Worm (Caenorhabditis elegans) whole organism, L2 larva: ENCODE data around the gene stn-2.

ENCODE experiments used
- F13H6.1 ChIP-seq: sonication (generic microtip); optimal IDR thresholded peaks from 2 replicates; lab custom pipeline; 2016; ENCODE audit warnings: missing genetic modification characterization, missing compliant biosample characterization
- alr-1 ChIP-seq: fragments of 150-350 bp; optimal IDR thresholded peaks from 2 replicates; lab custom pipeline; 2014; ENCODE audit warnings: missing biosample characterization, missing genetic modification characterization
- egl-27 ChIP-seq: sonication (generic microtip); optimal IDR thresholded peaks from 3 replicates; lab custom pipeline; 2017; ENCODE audit warnings: missing biosample characterization, missing genetic modification reagents, missing genetic modification characterization
- elt-1 ChIP-seq: fragments of 150-350 bp; optimal IDR thresholded peaks from 2 replicates; lab custom pipeline; 2014; ENCODE audit warnings: missing biosample characterization, missing genetic modification characterization
- lin-13 ChIP-seq: fragments of 150-350 bp; optimal IDR thresholded peaks from 2 replicates; lab custom pipeline; 2014; ENCODE audit warnings: missing biosample characterization, missing genetic modification reagents, missing genetic modification characterization
- lsy-2 ChIP-seq, 2 experiments: fragments of 150-350 bp in 1 of 2; sonication (generic microtip) in 1 of 2; optimal IDR thresholded peaks; 2 replicates each; lab custom pipeline; 2014 to 2017; ENCODE audit warnings: missing biosample characterization in 2 of 2, missing genetic modification characterization in 2 of 2
- nhr-129 ChIP-seq: fragments of 150-350 bp; optimal IDR thresholded peaks from 2 replicates; lab custom pipeline; 2014; ENCODE audit warnings: missing biosample characterization, missing genetic modification characterization
- nhr-77 ChIP-seq: fragments of 150-350 bp; optimal IDR thresholded peaks from 2 replicates; lab custom pipeline; 2014; ENCODE audit warnings: missing biosample characterization, missing genetic modification characterization
- unc-62 ChIP-seq: fragments of 150-350 bp; optimal IDR thresholded peaks from 2 replicates; lab custom pipeline; 2014; ENCODE audit warnings: missing biosample characterization, missing genetic modification reagents, missing genetic modification characterization
- zag-1 ChIP-seq: fragments of 150-350 bp; optimal IDR thresholded peaks from 2 replicates; lab custom pipeline; 2014; ENCODE audit warnings: missing biosample characterization, missing genetic modification characterization
- ztf-11 ChIP-seq: sonication (generic microtip); optimal IDR thresholded peaks from 2 replicates; lab custom pipeline; 2017; ENCODE audit warnings: missing biosample characterization, missing genetic modification characterization

DNA sequence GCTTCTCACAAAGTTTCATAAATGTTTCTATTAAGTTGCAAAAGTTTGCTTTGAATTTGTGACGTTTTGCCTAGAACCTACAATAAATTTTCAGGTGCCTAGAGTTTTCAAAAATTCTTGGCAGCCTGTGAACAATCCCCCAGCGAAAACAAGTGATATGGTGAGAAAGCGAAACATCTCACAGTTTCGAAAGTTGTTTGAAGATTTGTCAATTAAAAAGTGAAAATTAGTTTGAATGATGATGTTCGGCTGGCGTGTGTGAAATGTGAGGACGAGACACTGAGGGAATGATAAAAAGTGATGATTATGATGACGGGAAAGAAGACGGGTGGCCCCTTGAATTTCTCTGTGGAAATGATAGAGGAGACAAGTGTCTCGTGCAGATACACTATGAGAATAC, 41.6 kb downstream of the stn-2 start:
- TF ChIP-seq nhr-129 = no peak
- no peak for TF ChIP-seq elt-1 (tag; lab: Kevin White, UChicago)
- TF ChIP-seq unc-62 (GFP tag; lab: Kevin White, UChicago) = no peak
- TF ChIP-seq zag-1 (tag; lab: Kevin White, UChicago) = no peak
- no peak for TF ChIP-seq ztf-11 (tag; lab: Kevin White, UChicago)
- TF ChIP-seq F13H6.1 (tag; lab: Kevin White, UChicago) = no peak
- no peak for TF ChIP-seq lin-13 (GFP tag; lab: Kevin White, UChicago)
- no peak for TF ChIP-seq egl-27 (tag; lab: Kevin White, UChicago)
- no peak for TF ChIP-seq lsy-2 (tag; optimal IDR thresholded peaks at IDR 0.05; lab: Kevin White, UChicago)
- no peak for TF ChIP-seq nhr-77 (tag; lab: Kevin White, UChicago)
- TF ChIP-seq alr-1 (tag; lab: Kevin White, UChicago) = no peak
